Fruit fly (Drosophila melanogaster) whole organism, embryonic: ENCODE data around the gene Spc105R.

Source experiments
- Aef1 ChIP-seq: fragments of 200-800 bp; sonication (Bioruptor generic); IDR thresholded peaks from 3 replicates; pipeline ENCODE4 v1.3.6; 2022; ENCODE audit warnings: missing biosample characterization, missing genetic modification characterization
- Antp ChIP-seq: fragments of 200-800 bp; sonication (Bioruptor generic); optimal IDR thresholded peaks from 3 replicates; lab custom pipeline; 2016; ENCODE audit warnings: missing biosample characterization, missing genetic modification characterization
- Atf3 ChIP-seq: fragments of 200-800 bp; sonication (Bioruptor generic); optimal IDR thresholded peaks from 3 replicates; lab custom pipeline; 2016; ENCODE audit warnings: missing biosample characterization, missing genetic modification characterization
- Awh ChIP-seq: fragments of 200-800 bp; sonication (Bioruptor generic); IDR thresholded peaks from 2 replicates; pipeline ENCODE4, ENCODE4 v1.3.6; 2022; ENCODE audit warnings: missing biosample characterization, missing genetic modification characterization
- B-H2 ChIP-seq: fragments of 200-800 bp; sonication (Bioruptor generic); optimal IDR thresholded peaks from 2 replicates; lab custom pipeline; 2018; ENCODE audit warnings: missing biosample characterization, mild to moderate bottlenecking, missing genetic modification characterization
- Bgb ChIP-seq: fragments of 200-800 bp; sonication (Bioruptor generic); IDR thresholded peaks from 2 replicates; pipeline ENCODE4 v1.3.6; 2022; ENCODE audit warnings: missing biosample characterization, missing genetic modification characterization; ENCODE audit not compliant: partially characterized antibody
- CG10462 ChIP-seq: fragments of 200-800 bp; sonication (Bioruptor generic); optimal IDR thresholded peaks from 2 replicates; lab custom pipeline; 2016; ENCODE audit warnings: missing biosample characterization, missing genetic modification characterization
- CG10565 ChIP-seq: fragments of 200-800 bp; sonication (Bioruptor generic); optimal IDR thresholded peaks from 3 replicates; lab custom pipeline; 2016; ENCODE audit warnings: missing biosample characterization, mild to moderate bottlenecking, missing genetic modification characterization
- CG11247 ChIP-seq: fragments of 200-800 bp; sonication (Bioruptor generic); IDR thresholded peaks from 2 replicates; pipeline ENCODE4 v1.3.6; 2022; ENCODE audit warnings: missing biosample characterization, missing genetic modification characterization
- CG12219 ChIP-seq: fragments of 200-800 bp; sonication (Bioruptor generic); optimal IDR thresholded peaks from 3 replicates; lab custom pipeline; 2018; ENCODE audit warnings: missing biosample characterization, mild to moderate bottlenecking, missing genetic modification characterization
- CG12299 ChIP-seq: fragments of 200-800 bp; sonication (Bioruptor generic); optimal IDR thresholded peaks from 2 replicates; lab custom pipeline; 2018; ENCODE audit warnings: missing biosample characterization, mild to moderate bottlenecking, missing genetic modification characterization
- CG12744 ChIP-seq: fragments of 200-800 bp; sonication (Bioruptor generic); optimal IDR thresholded peaks from 2 replicates; lab custom pipeline; 2016; ENCODE audit warnings: missing biosample characterization, missing genetic modification characterization
- CG13287 ChIP-seq: fragments of 200-800 bp; sonication (Bioruptor generic); IDR thresholded peaks from 2 replicates; pipeline ENCODE4 v1.3.6; 2022; ENCODE audit warnings: missing biosample characterization, missing genetic modification characterization; ENCODE audit not compliant: partially characterized antibody
- CG14014 ChIP-seq: fragments of 200-800 bp; sonication (Bioruptor generic); IDR thresholded peaks from 2 replicates; pipeline ENCODE4 v1.3.6; 2022; ENCODE audit warnings: missing biosample characterization, missing genetic modification characterization
- CG14667 ChIP-seq: fragments of 200-800 bp; sonication (Bioruptor generic); IDR thresholded peaks from 2 replicates; pipeline ENCODE4 v1.3.6; 2022; ENCODE audit warnings: missing biosample characterization, missing genetic modification characterization
- CG14710 ChIP-seq: fragments of 200-800 bp; sonication (Bioruptor generic); optimal IDR thresholded peaks from 3 replicates; lab custom pipeline; 2019; ENCODE audit warnings: missing biosample characterization, mild to moderate bottlenecking, missing genetic modification characterization, moderate library complexity
- CG14860 ChIP-seq: fragments of 200-800 bp; sonication (Bioruptor generic); IDR thresholded peaks from 3 replicates; pipeline ENCODE4 v1.3.6; 2022; ENCODE audit warnings: missing biosample characterization, missing genetic modification characterization; ENCODE audit not compliant: partially characterized antibody
- CG16815 ChIP-seq: fragments of 200-800 bp; sonication (Bioruptor generic); optimal IDR thresholded peaks from 3 replicates; lab custom pipeline; 2017; ENCODE audit warnings: missing biosample characterization, mild to moderate bottlenecking, missing genetic modification characterization
- CG17829 ChIP-seq: fragments of 200-800 bp; optimal IDR thresholded peaks from 2 replicates; lab custom pipeline; 2019; ENCODE audit warnings: missing biosample characterization, mild to moderate bottlenecking, missing genetic modification characterization, moderate library complexity
- CG18262 ChIP-seq: fragments of 200-800 bp; optimal IDR thresholded peaks from 3 replicates; lab custom pipeline; 2019; ENCODE audit warnings: missing biosample characterization, mild to moderate bottlenecking, missing genetic modification characterization, moderate library complexity
- CG2120 ChIP-seq: fragments of 200-800 bp; sonication (Bioruptor generic); optimal IDR thresholded peaks from 3 replicates; lab custom pipeline; 2016; ENCODE audit warnings: missing biosample characterization, missing genetic modification characterization
- CG33213 ChIP-seq: fragments of 200-800 bp; sonication (Bioruptor generic); optimal IDR thresholded peaks from 3 replicates; lab custom pipeline; 2016; ENCODE audit warnings: missing biosample characterization, missing genetic modification characterization
- CG34224 ChIP-seq: fragments of 200-800 bp; sonication (Bioruptor generic); IDR thresholded peaks from 3 replicates; pipeline ENCODE4 v1.3.6; 2022; ENCODE audit warnings: missing biosample characterization, missing genetic modification characterization; ENCODE audit not compliant: partially characterized antibody
- CG7963 ChIP-seq: fragments of 200-800 bp; sonication (Bioruptor generic); IDR thresholded peaks from 3 replicates; pipeline ENCODE4 v1.3.6; 2022; ENCODE audit warnings: missing biosample characterization, missing genetic modification characterization; ENCODE audit not compliant: partially characterized antibody
- CG8290 ChIP-seq, 3 experiments: fragments of 200-800 bp; sonication (Bioruptor generic); optimal IDR thresholded peaks; 2 replicates each; lab custom pipeline; 2016 to 2019; ENCODE audit warnings: missing biosample characterization in 3 of 3, missing genetic modification characterization in 3 of 3, mild to moderate bottlenecking in 2 of 3, moderate library complexity in 1 of 3
- CG9817 ChIP-seq: fragments of 200-800 bp; sonication (Bioruptor generic); optimal IDR thresholded peaks from 2 replicates; lab custom pipeline; 2018; ENCODE audit warnings: missing biosample characterization, mild to moderate bottlenecking, missing genetic modification characterization, moderate library complexity
- Drgx ChIP-seq: fragments of 200-800 bp; sonication (Bioruptor generic); IDR thresholded peaks from 2 replicates; pipeline ENCODE4 v1.3.6; 2022; ENCODE audit warnings: missing biosample characterization, missing genetic modification characterization
- Ets65A ChIP-seq: fragments of 200-800 bp; sonication (Bioruptor generic); peaks from one replicate; lab custom pipeline; 2016; ENCODE audit warnings: missing biosample characterization, missing genetic modification characterization
- HLH54F ChIP-seq: fragments of 200-800 bp; sonication (Bioruptor generic); optimal IDR thresholded peaks from 3 replicates; lab custom pipeline; 2016; ENCODE audit warnings: missing biosample characterization, missing genetic modification characterization
- Hand ChIP-seq: fragments of 200-800 bp; sonication (Bioruptor generic); optimal IDR thresholded peaks from 2 replicates; lab custom pipeline; 2017; ENCODE audit warnings: mild to moderate bottlenecking, missing biosample characterization, missing genetic modification reagents, missing genetic modification characterization
- HmgZ ChIP-seq: fragments of 200-800 bp; sonication (Bioruptor generic); optimal IDR thresholded peaks from 2 replicates; lab custom pipeline; 2018; ENCODE audit warnings: missing biosample characterization, mild to moderate bottlenecking, missing genetic modification characterization
- Kr ChIP-seq: fragments of 200-800 bp; sonication (Bioruptor generic); optimal IDR thresholded peaks from 2 replicates; lab custom pipeline; 2017; ENCODE audit warnings: missing biosample characterization, mild to moderate bottlenecking, missing genetic modification characterization
- Rfx ChIP-seq: fragments of 200-800 bp; sonication (Bioruptor generic); IDR thresholded peaks from 2 replicates; pipeline ENCODE4 v1.3.6; 2022; ENCODE audit warnings: missing biosample characterization, missing genetic modification characterization
- Sox102F ChIP-seq: fragments of 200-800 bp; sonication (Bioruptor generic); optimal IDR thresholded peaks from 2 replicates; lab custom pipeline; 2018; ENCODE audit warnings: missing biosample characterization, mild to moderate bottlenecking, missing genetic modification characterization, moderate library complexity
- Vsx1 ChIP-seq: fragments of 200-800 bp; sonication (Bioruptor generic); optimal IDR thresholded peaks from 2 replicates; lab custom pipeline; 2017; ENCODE audit warnings: missing biosample characterization, mild to moderate bottlenecking, missing genetic modification characterization, missing genetic modification reagents
- ab ChIP-seq: fragments of 200-800 bp; sonication (Bioruptor generic); optimal IDR thresholded peaks from 2 replicates; lab custom pipeline; 2016; ENCODE audit warnings: missing biosample characterization, missing genetic modification characterization
- cad ChIP-seq: fragments of >200 bp; optimal IDR thresholded peaks from 2 replicates; lab custom pipeline; 2017; ENCODE audit warnings: missing biosample characterization, missing genetic modification characterization
- cg ChIP-seq: fragments of 200-800 bp; sonication (Bioruptor generic); optimal IDR thresholded peaks from 3 replicates; lab custom pipeline; 2019; ENCODE audit warnings: missing biosample characterization, mild to moderate bottlenecking, missing genetic modification characterization, moderate library complexity
- en ChIP-seq: fragments of 200-800 bp; sonication (Bioruptor generic); optimal IDR thresholded peaks from 2 replicates; lab custom pipeline; 2016; ENCODE audit warnings: missing biosample characterization, missing genetic modification characterization
- gce ChIP-seq: fragments of 200-800 bp; sonication (Bioruptor generic); IDR thresholded peaks from 3 replicates; pipeline ENCODE4 v1.3.6; 2022; ENCODE audit warnings: missing biosample characterization, missing genetic modification characterization
- her ChIP-seq: fragments of 200-800 bp; sonication (Bioruptor generic); optimal IDR thresholded peaks from 2 replicates; lab custom pipeline; 2016; ENCODE audit warnings: missing biosample characterization, missing genetic modification characterization
- ind ChIP-seq: fragments of 200-800 bp; sonication (Bioruptor generic); optimal IDR thresholded peaks from 3 replicates; lab custom pipeline; 2016; ENCODE audit warnings: missing biosample characterization, missing genetic modification characterization
- insv ChIP-seq, 2 experiments: fragments of 200-800 bp; sonication (Bioruptor generic); optimal IDR thresholded peaks; 3 replicates each; lab custom pipeline; 2016 to 2018; ENCODE audit warnings: missing biosample characterization in 2 of 2, missing genetic modification characterization in 2 of 2
- jing ChIP-seq: fragments of 200-800 bp; sonication (Bioruptor generic); optimal IDR thresholded peaks from 2 replicates; lab custom pipeline; 2018; ENCODE audit warnings: missing biosample characterization, mild to moderate bottlenecking, missing genetic modification characterization
- lmd ChIP-seq: fragments of 200-800 bp; sonication (Bioruptor generic); IDR thresholded peaks from 2 replicates; pipeline ENCODE4 v1.3.6; 2022; ENCODE audit warnings: missing biosample characterization, missing genetic modification characterization
- schlank ChIP-seq: fragments of 200-800 bp; sonication (Bioruptor generic); optimal IDR thresholded peaks from 2 replicates; lab custom pipeline; 2018; ENCODE audit warnings: missing biosample characterization, mild to moderate bottlenecking, missing genetic modification characterization
- sens ChIP-seq: fragments of 200-800 bp; sonication (Bioruptor generic); peaks from one replicate; lab custom pipeline; 2016; ENCODE audit warnings: missing biosample characterization, missing genetic modification characterization
- slp2 ChIP-seq: fragments of 200-800 bp; sonication (Bioruptor generic); optimal IDR thresholded peaks from 2 replicates; lab custom pipeline; 2016; ENCODE audit warnings: missing biosample characterization, missing genetic modification characterization
- trh ChIP-seq: fragments of 200-800 bp; sonication (Bioruptor generic); optimal IDR thresholded peaks from 2 replicates; lab custom pipeline; 2016; ENCODE audit warnings: missing biosample characterization, missing genetic modification characterization
- usp ChIP-seq: fragments of >200 bp; optimal IDR thresholded peaks from 2 replicates; lab custom pipeline; 2017; ENCODE audit warnings: missing biosample characterization, missing genetic modification characterization
- yki ChIP-seq: fragments of >200 bp; optimal IDR thresholded peaks from 3 replicates; lab custom pipeline; 2018

Spc105R gene

dm6 chr3L:20785742-20786427 lies 14.3 kb upstream of the Spc105R start, which contains the start of gene Pcif1 (continued):
- TF ChIP-seq CG2120: peak; percentile 36
- TF ChIP-seq Atf3 (GFP tag; lab: Kevin White, UChicago): no peak
- TF ChIP-seq Drgx (GFP tag; lab: Robert Waterston, UW): no peak
- no peak for TF ChIP-seq CG12744 (GFP tag; lab: Kevin White, UChicago)
- TF ChIP-seq Vsx1 (GFP tag; lab: Kevin White, UChicago): no peak
- no peak for TF ChIP-seq CG8290 (GFP tag; optimal IDR thresholded peaks at IDR 0.05; lab: Kevin White, UChicago)
- peak in 1 of 2 experiments; percentile 48 for TF ChIP-seq CG8290 (tag; optimal IDR thresholded peaks at IDR 0.05; lab: Kevin White, UChicago)
- no peak for TF ChIP-seq CG33213
- TF ChIP-seq Kr (GFP tag; lab: Kevin White, UChicago): no peak
- peak; percentile 99 for TF ChIP-seq CG34224 (GFP tag; lab: Robert Waterston, UW)
- TF ChIP-seq slp2 (GFP tag; lab: Kevin White, UChicago): no peak
- TF ChIP-seq gce (GFP tag; lab: Robert Waterston, UW): no peak
- TF ChIP-seq CG17829 (tag; lab: Kevin White, UChicago): peak; percentile 64
- no peak for TF ChIP-seq Sox102F (GFP tag; lab: Kevin White, UChicago)
- TF ChIP-seq HmgZ (tag; lab: Kevin White, UChicago): peak; percentile 47
- TF ChIP-seq Aef1: no peak
- no peak for TF ChIP-seq her (GFP tag; lab: Kevin White, UChicago)
- peak; percentile 99 for TF ChIP-seq CG13287 (GFP tag; lab: Robert Waterston, UW)
- TF ChIP-seq CG16815 (GFP tag; lab: Kevin White, UChicago): no peak
- no peak for TF ChIP-seq en
- TF ChIP-seq CG12299 (tag; lab: Kevin White, UChicago): peak; percentile 4
- TF ChIP-seq CG14014: no peak
- peak; percentile 29 for TF ChIP-seq B-H2
- TF ChIP-seq CG12219: peak; percentile 5
- TF ChIP-seq ind: no peak
- peak; percentile 1 for TF ChIP-seq schlank
- TF ChIP-seq trh (GFP tag; lab: Kevin White, UChicago): no peak
- peak; percentile 18 for TF ChIP-seq cg (GFP tag; lab: Kevin White, UChicago)
- no peak for TF ChIP-seq usp (GFP tag; lab: Kevin White, UChicago)
- no peak for TF ChIP-seq CG18262 (tag; lab: Kevin White, UChicago)
- no peak for TF ChIP-seq CG9817 (tag; lab: Kevin White, UChicago)
- TF ChIP-seq Rfx (GFP tag; lab: Robert Waterston, UW): peak; percentile 54
- no peak for TF ChIP-seq HLH54F (GFP tag; lab: Kevin White, UChicago)
- TF ChIP-seq CG14667: no peak
- peak; percentile 99 for TF ChIP-seq CG14860
- no peak for TF ChIP-seq insv (GFP tag; optimal IDR thresholded peaks at IDR 0.05; lab: Kevin White, UChicago)
- TF ChIP-seq jing (GFP tag; lab: Kevin White, UChicago): no peak
- no peak for TF ChIP-seq lmd (GFP tag; lab: Robert Waterston, UW)
- no peak for TF ChIP-seq Antp
- peak; percentile 99 for TF ChIP-seq CG7963 (GFP tag; lab: Robert Waterston, UW)
- no peak for TF ChIP-seq CG11247 (GFP tag; lab: Robert Waterston, UW)
- TF ChIP-seq sens (GFP tag; lab: Kevin White, UChicago): peak; percentile 67
- no peak for TF ChIP-seq Ets65A (GFP tag; lab: Kevin White, UChicago)
- no peak for TF ChIP-seq CG10565
- TF ChIP-seq ab (GFP tag; lab: Kevin White, UChicago): no peak
- no peak for TF ChIP-seq Hand (GFP tag; lab: Kevin White, UChicago)
- peak; percentile 99 for TF ChIP-seq Bgb
- peak; percentile 61 for TF ChIP-seq CG14710
- no peak for TF ChIP-seq CG10462 (GFP tag; lab: Kevin White, UChicago)
- TF ChIP-seq cad: no peak
- no peak for TF ChIP-seq yki (lab: Kevin White, UChicago)
- TF ChIP-seq Awh (GFP tag; lab: Robert Waterston, UW): no peak
